Worm (Caenorhabditis elegans): ENCODE results near the gene oac-31.

ce11 chrV:1583242-1583641 lies 41.6 kb upstream of the oac-31 start:
- TF ChIP-seq ama-1 (optimal IDR thresholded peaks at IDR 0.05) (no peak), dve-1 (tag; optimal IDR thresholded peaks at IDR 0.05) (no peak)

Measured in whole organism, late embryonic.